Fruit fly (Drosophila melanogaster): Measurements from ENCODE around the gene Or1a.

Gene Or1a

DNA sequence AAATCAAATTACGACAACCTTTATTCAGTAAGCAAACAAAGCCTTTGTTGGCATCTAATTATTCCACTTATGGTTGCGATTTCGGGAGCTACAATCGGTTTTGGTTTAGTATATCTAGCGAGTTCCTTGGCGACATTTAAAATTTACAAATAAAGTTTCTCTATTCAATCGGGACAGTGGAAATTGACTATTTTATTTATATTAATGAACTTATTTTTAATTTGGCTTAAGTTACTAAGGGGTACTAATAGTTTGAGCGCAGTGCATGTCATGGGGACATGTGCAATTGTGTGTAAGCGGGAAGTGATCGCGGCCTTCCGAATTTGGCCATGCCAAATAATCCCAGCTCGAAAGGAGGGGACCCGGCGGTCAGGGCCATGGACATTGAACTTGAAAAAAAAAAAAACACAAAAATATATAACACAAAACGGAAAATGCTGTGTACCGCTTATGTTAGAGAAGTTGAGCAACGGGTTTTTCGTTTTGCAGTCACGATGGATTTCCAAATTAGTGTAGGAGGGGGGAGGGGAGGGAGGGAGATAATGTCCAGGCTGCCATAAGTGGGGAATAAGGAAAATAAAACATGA lies 39.1 kb downstream of the Or1a start:
- no peak for TF ChIP-seq CG34376 (GFP tag; optimal IDR thresholded peaks at IDR 0.05)
- TF ChIP-seq HLH3B (GFP tag; IDR thresholded peaks at IDR 0.05): no peak
- TF ChIP-seq CG11560 (tag; IDR thresholded peaks at IDR 0.05): peak; percentile 42; the same call in 1 of the 3 replicates
- TF ChIP-seq Lim3 (GFP tag; IDR thresholded peaks at IDR 0.05): peak; percentile 38; the same call in 1 of the 2 replicates
- TF ChIP-seq Drgx (GFP tag; IDR thresholded peaks at IDR 0.05): peak; percentile 26; the same call in 1 of the 2 replicates
- TF ChIP-seq CG7745 (tag; optimal IDR thresholded peaks at IDR 0.05): no peak
- TF ChIP-seq CG16813 (GFP tag; IDR thresholded peaks at IDR 0.05; ENCODE audit: partially characterized antibody): 0 out of 3 replicates have a peak, but pooled peaks have one; percentile 31

- 0 out of 3 replicates have a peak, but pooled peaks have one; percentile 32 for TF ChIP-seq tgo (GFP tag; IDR thresholded peaks at IDR 0.05)
- no peak for TF ChIP-seq gsb-n (tag; optimal IDR thresholded peaks at IDR 0.05)
- no peak for TF ChIP-seq Adf1 (GFP tag; IDR thresholded peaks at IDR 0.05)
- TF ChIP-seq jing (GFP tag; optimal IDR thresholded peaks at IDR 0.05): peak; percentile 22
- peak; percentile 60 for TF ChIP-seq Nf-YB (GFP tag; optimal IDR thresholded peaks at IDR 0.05)
- TF ChIP-seq CG13894 (tag; optimal IDR thresholded peaks at IDR 0.05): peak; percentile 89
- TF ChIP-seq CG2199 (GFP tag; IDR thresholded peaks at IDR 0.05): peak; percentile 82; the same call in 2 of the 3 replicates
- peak; percentile 39 for TF ChIP-seq Med (GFP tag)
- TF ChIP-seq CG10979 (tag; optimal IDR thresholded peaks at IDR 0.05): no peak
- no peak for TF ChIP-seq CG14014 (GFP tag; IDR thresholded peaks at IDR 0.05)
- TF ChIP-seq CG6689 (GFP tag; IDR thresholded peaks at IDR 0.05): 0 out of 2 replicates have a peak, but pooled peaks have one; percentile 9
- TF ChIP-seq sqz (GFP tag; optimal IDR thresholded peaks at IDR 0.05): peak; percentile 12
- peak; percentile 75 for TF ChIP-seq sens (GFP tag)
- TF ChIP-seq lov (optimal IDR thresholded peaks at IDR 0.05): no peak
- 0 out of 3 replicates have a peak, but pooled peaks have one; percentile 52 for TF ChIP-seq lov (GFP tag; IDR thresholded peaks at IDR 0.05)
- no peak for TF ChIP-seq nerfin-1 (tag; optimal IDR thresholded peaks at IDR 0.05)
- TF ChIP-seq oc (tag; optimal IDR thresholded peaks at IDR 0.05): peak; percentile 37
- TF ChIP-seq CG12769 (tag; optimal IDR thresholded peaks at IDR 0.05): peak; percentile 17
- TF ChIP-seq Deaf1 (tag; optimal IDR thresholded peaks at IDR 0.05): peak; percentile 92
These were observed 41.3 kb downstream of the Or1a start, which contains the start of gene y for dm6 chrX:356232-356631. TSS of gene y (plus strand) at chrX:356509.

- no peak for TF ChIP-seq sd (tag; optimal IDR thresholded peaks at IDR 0.05)
- peak in 1 of 2 experiments; percentile 55 for TF ChIP-seq bsh (GFP tag; optimal IDR thresholded peaks at IDR 0.05)
- no peak for TF ChIP-seq Dad (GFP tag; optimal IDR thresholded peaks at IDR 0.05)
- TF ChIP-seq Hr39 (optimal IDR thresholded peaks at IDR 0.05): no peak
- peak; percentile 90; the same call in 2 of the 3 replicates for TF ChIP-seq CG2199 (GFP tag; IDR thresholded peaks at IDR 0.05)
- no peak for TF ChIP-seq CG18011 (GFP tag; optimal IDR thresholded peaks at IDR 0.05)
- TF ChIP-seq Rx (GFP tag; IDR thresholded peaks at IDR 0.05): no peak
- TF ChIP-seq sc (optimal IDR thresholded peaks at IDR 0.05): no peak
- no peak for TF ChIP-seq sc (GFP tag; optimal IDR thresholded peaks at IDR 0.05)
- peak; percentile 77 for TF ChIP-seq CTCF (GFP tag; optimal IDR thresholded peaks at IDR 0.05)
- 0 out of 3 replicates have a peak, but pooled peaks have one; percentile 36 for TF ChIP-seq Opbp (GFP tag; IDR thresholded peaks at IDR 0.05; ENCODE audit: partially characterized antibody)
- TF ChIP-seq zf30C (GFP tag; optimal IDR thresholded peaks at IDR 0.05): no peak
- TF ChIP-seq Side (GFP tag; optimal IDR thresholded peaks at IDR 0.05): no peak
- TF ChIP-seq luna (GFP tag; optimal IDR thresholded peaks at IDR 0.05): no peak
- no peak for TF ChIP-seq CG7839 (tag; optimal IDR thresholded peaks at IDR 0.05)
- no peak for TF ChIP-seq CG1602 (GFP tag; optimal IDR thresholded peaks at IDR 0.05)
- no peak for TF ChIP-seq tup (GFP tag; optimal IDR thresholded peaks at IDR 0.05)
- TF ChIP-seq zen2 (GFP tag; IDR thresholded peaks at IDR 0.05; ENCODE audit: partially characterized antibody): no peak
- no peak for TF ChIP-seq Ssrp (tag; optimal IDR thresholded peaks at IDR 0.05)
- no peak for TF ChIP-seq Doc3 (GFP tag; IDR thresholded peaks at IDR 0.05; ENCODE audit: partially characterized antibody)
- 0 out of 2 replicates have a peak, but pooled peaks have one; percentile 30 for TF ChIP-seq CG42726 (GFP tag; IDR thresholded peaks at IDR 0.05; ENCODE audit: partially characterized antibody)
- TF ChIP-seq fu2 (GFP tag; optimal IDR thresholded peaks at IDR 0.05): no peak
- no peak for TF ChIP-seq ci (GFP tag; IDR thresholded peaks at IDR 0.05)
- TF ChIP-seq stwl (tag; optimal IDR thresholded peaks at IDR 0.05): peak; percentile 56
These were observed 46.5 kb downstream of the Or1a start for dm6 chrX:361418-361817.
